Fruit fly (Drosophila melanogaster) whole organism, embryonic: ENCODE data around the gene CG5715.

ENCODE experiments used
- Antp ChIP-seq: fragments of 200-800 bp; sonication (Bioruptor generic); optimal IDR thresholded peaks from 3 replicates; lab custom pipeline; 2016; ENCODE audit warnings: missing biosample characterization, missing genetic modification characterization
- Awh ChIP-seq: fragments of 200-800 bp; sonication (Bioruptor generic); IDR thresholded peaks from 2 replicates; pipeline ENCODE4, ENCODE4 v1.3.6; 2022; ENCODE audit warnings: missing biosample characterization, missing genetic modification characterization
- CG10431 ChIP-seq: fragments of 200-800 bp; sonication (Bioruptor generic); optimal IDR thresholded peaks from 3 replicates; lab custom pipeline; 2018; ENCODE audit warnings: missing biosample characterization, mild to moderate bottlenecking, missing genetic modification characterization
- CG11093 ChIP-seq: fragments of 200-800 bp; sonication (Bioruptor generic); IDR thresholded peaks from 3 replicates; pipeline ENCODE4 v1.3.6; 2022; ENCODE audit warnings: missing biosample characterization, missing genetic modification characterization
- CG12219 ChIP-seq: fragments of 200-800 bp; sonication (Bioruptor generic); optimal IDR thresholded peaks from 3 replicates; lab custom pipeline; 2018; ENCODE audit warnings: missing biosample characterization, mild to moderate bottlenecking, missing genetic modification characterization
- CG12299 ChIP-seq: fragments of 200-800 bp; sonication (Bioruptor generic); optimal IDR thresholded peaks from 2 replicates; lab custom pipeline; 2018; ENCODE audit warnings: missing biosample characterization, mild to moderate bottlenecking, missing genetic modification characterization
- CG12391 ChIP-seq: fragments of 200-800 bp; sonication (Bioruptor generic); optimal IDR thresholded peaks from 3 replicates; lab custom pipeline; 2018; ENCODE audit warnings: missing biosample characterization, mild to moderate bottlenecking, missing genetic modification characterization, moderate library complexity
- CG12942 ChIP-seq: fragments of 200-800 bp; sonication (Bioruptor generic); optimal IDR thresholded peaks from 3 replicates; lab custom pipeline; 2016; ENCODE audit warnings: missing biosample characterization, missing genetic modification characterization
- CG16863 ChIP-seq: fragments of 200-800 bp; sonication (Bioruptor generic); optimal IDR thresholded peaks from 3 replicates; lab custom pipeline; 2016; ENCODE audit warnings: missing biosample characterization, missing genetic modification characterization
- CG17328 ChIP-seq: fragments of 200-800 bp; sonication (Bioruptor generic); IDR thresholded peaks from 2 replicates; pipeline ENCODE4 v1.3.6; 2022; ENCODE audit warnings: missing biosample characterization, missing genetic modification characterization
- CG18011 ChIP-seq: fragments of 200-800 bp; sonication (Bioruptor generic); optimal IDR thresholded peaks from 2 replicates; lab custom pipeline; 2017; ENCODE audit warnings: missing biosample characterization, missing genetic modification characterization, mild to moderate bottlenecking, moderate library complexity, missing genotype
- CG3163 ChIP-seq: fragments of 200-800 bp; sonication (Bioruptor generic); optimal IDR thresholded peaks from 3 replicates; lab custom pipeline; 2016; ENCODE audit warnings: missing biosample characterization, missing genetic modification characterization
- CG34376 ChIP-seq: fragments of 200-800 bp; sonication (Bioruptor generic); optimal IDR thresholded peaks from 2 replicates; lab custom pipeline; 2018; ENCODE audit warnings: missing biosample characterization, mild to moderate bottlenecking, missing genetic modification characterization
- CG4820 ChIP-seq: fragments of 200-800 bp; sonication (Bioruptor generic); optimal IDR thresholded peaks from 3 replicates; lab custom pipeline; 2016; ENCODE audit warnings: missing biosample characterization, missing genetic modification characterization
- CG6813 ChIP-seq: fragments of 200-800 bp; sonication (Bioruptor generic); optimal IDR thresholded peaks from 2 replicates; lab custom pipeline; 2017; ENCODE audit warnings: missing biosample characterization, missing genetic modification characterization, mild to moderate bottlenecking, moderate library complexity, missing genetic modification reagents
- CG7786 ChIP-seq: fragments of 200-800 bp; sonication (Bioruptor generic); optimal IDR thresholded peaks from 2 replicates; lab custom pipeline; 2016; ENCODE audit warnings: missing biosample characterization, missing genetic modification characterization
- CG9876 ChIP-seq: fragments of 200-800 bp; sonication (Bioruptor generic); optimal IDR thresholded peaks from 2 replicates; lab custom pipeline; 2016; ENCODE audit warnings: missing biosample characterization, missing genetic modification characterization
- Dad ChIP-seq: fragments of 200-800 bp; sonication (Bioruptor generic); optimal IDR thresholded peaks from 3 replicates; lab custom pipeline; 2016; ENCODE audit warnings: missing biosample characterization, missing genetic modification characterization
- Dref ChIP-seq: fragments of 200-800 bp; sonication (Bioruptor generic); IDR thresholded peaks from 2 replicates; pipeline ENCODE4 v1.3.6; 2022; ENCODE audit warnings: missing biosample characterization, missing genetic modification characterization
- ERR ChIP-seq: fragments of 200-800 bp; sonication (Bioruptor generic); optimal IDR thresholded peaks from 2 replicates; lab custom pipeline; 2016; ENCODE audit warnings: missing biosample characterization, missing genetic modification characterization
- Hr3 ChIP-seq: fragments of 200-800 bp; sonication (Bioruptor generic); optimal IDR thresholded peaks from 3 replicates; lab custom pipeline; 2016; ENCODE audit warnings: missing biosample characterization, missing genetic modification characterization
- Lim3 ChIP-seq: fragments of 200-800 bp; sonication (Bioruptor generic); IDR thresholded peaks from 2 replicates; pipeline ENCODE4 v1.3.6; 2022; ENCODE audit warnings: missing biosample characterization, missing genetic modification characterization
- MTF-1 ChIP-seq: fragments of 200-800 bp; sonication (Bioruptor generic); optimal IDR thresholded peaks from 2 replicates; lab custom pipeline; 2018; ENCODE audit warnings: missing biosample characterization, mild to moderate bottlenecking, missing genetic modification characterization, borderline replicate concordance
- Meics ChIP-seq: fragments of 200-800 bp; sonication (Bioruptor generic); optimal IDR thresholded peaks from 2 replicates; lab custom pipeline; 2017; ENCODE audit warnings: missing biosample characterization, mild to moderate bottlenecking, missing genetic modification characterization
- Mes4 ChIP-seq: fragments of 200-800 bp; sonication (Bioruptor generic); optimal IDR thresholded peaks from 2 replicates; lab custom pipeline; 2016; ENCODE audit warnings: missing biosample characterization, missing genetic modification characterization
- NC2α ChIP-seq: fragments of 200-800 bp; sonication (Bioruptor generic); optimal IDR thresholded peaks from 2 replicates; lab custom pipeline; 2016; ENCODE audit warnings: missing biosample characterization, missing genetic modification characterization
- Nf-YA ChIP-seq: fragments of 200-800 bp; sonication (Bioruptor generic); IDR thresholded peaks from 2 replicates; pipeline ENCODE4 v1.3.6; 2022; ENCODE audit warnings: missing biosample characterization, missing genetic modification characterization
- Pdp1 ChIP-seq, 2 experiments: fragments of 200-800 bp; sonication (Bioruptor generic); optimal IDR thresholded peaks; 3 replicates each; lab custom pipeline; 2016; ENCODE audit warnings: missing biosample characterization in 2 of 2, missing genetic modification characterization in 2 of 2, mild to moderate bottlenecking in 1 of 2, moderate library complexity in 1 of 2
- Sox102F ChIP-seq: fragments of 200-800 bp; sonication (Bioruptor generic); optimal IDR thresholded peaks from 2 replicates; lab custom pipeline; 2018; ENCODE audit warnings: missing biosample characterization, mild to moderate bottlenecking, missing genetic modification characterization, moderate library complexity
- Usf ChIP-seq: fragments of 200-800 bp; sonication (Bioruptor generic); optimal IDR thresholded peaks from 2 replicates; lab custom pipeline; 2017; ENCODE audit warnings: missing genotype, missing biosample characterization, missing genetic modification characterization
- Xbp1 ChIP-seq: fragments of 200-800 bp; sonication (Bioruptor generic); optimal IDR thresholded peaks from 3 replicates; lab custom pipeline; 2016; ENCODE audit warnings: missing biosample characterization, mild to moderate bottlenecking, missing genetic modification characterization
- ac ChIP-seq: fragments of 200-800 bp; sonication (Bioruptor generic); optimal IDR thresholded peaks from 3 replicates; lab custom pipeline; 2017; ENCODE audit warnings: missing biosample characterization, mild to moderate bottlenecking, missing genetic modification characterization
- ara ChIP-seq: fragments of 200-800 bp; sonication (Bioruptor generic); IDR thresholded peaks from 2 replicates; pipeline ENCODE4 v1.3.6; 2022; ENCODE audit warnings: missing biosample characterization, missing genetic modification characterization
- chn ChIP-seq: fragments of 200-800 bp; sonication (Bioruptor generic); optimal IDR thresholded peaks from 2 replicates; lab custom pipeline; 2016; ENCODE audit warnings: missing biosample characterization, missing genetic modification characterization
- dmrt11E ChIP-seq: fragments of 200-800 bp; sonication (Bioruptor generic); optimal IDR thresholded peaks from 3 replicates; lab custom pipeline; 2018; ENCODE audit warnings: missing biosample characterization, mild to moderate bottlenecking, missing genetic modification characterization, moderate library complexity
- dysf ChIP-seq: fragments of 200-800 bp; sonication (Bioruptor generic); IDR thresholded peaks from 3 replicates; pipeline ENCODE4 v1.3.6; 2022; ENCODE audit warnings: missing biosample characterization, missing genetic modification characterization
- exex ChIP-seq: fragments of 200-800 bp; sonication (Bioruptor generic); optimal IDR thresholded peaks from 4 replicates; lab custom pipeline; 2018; ENCODE audit warnings: missing biosample characterization, mild to moderate bottlenecking, missing genetic modification characterization, moderate library complexity
- eyg ChIP-seq: fragments of 200-800 bp; sonication (Bioruptor generic); optimal IDR thresholded peaks from 3 replicates; lab custom pipeline; 2016; ENCODE audit warnings: missing biosample characterization, missing genetic modification characterization
- fd96Cb ChIP-seq: fragments of 200-800 bp; sonication (Bioruptor generic); optimal IDR thresholded peaks from 2 replicates; lab custom pipeline; 2018; ENCODE audit warnings: missing biosample characterization, mild to moderate bottlenecking, missing genetic modification characterization, moderate library complexity
- luna ChIP-seq: fragments of 200-800 bp; sonication (Bioruptor generic); optimal IDR thresholded peaks from 2 replicates; lab custom pipeline; 2016; ENCODE audit warnings: missing biosample characterization, missing genetic modification characterization
- maf-S ChIP-seq: fragments of 200-800 bp; sonication (Bioruptor generic); optimal IDR thresholded peaks from 2 replicates; lab custom pipeline; 2016; ENCODE audit warnings: missing biosample characterization, missing genetic modification characterization
- mam ChIP-seq: fragments of 200-800 bp; sonication (Bioruptor generic); optimal IDR thresholded peaks from 3 replicates; lab custom pipeline; 2016; ENCODE audit warnings: missing biosample characterization, missing genetic modification characterization
- oc ChIP-seq: fragments of 200-800 bp; sonication (Bioruptor generic); optimal IDR thresholded peaks from 2 replicates; lab custom pipeline; 2018; ENCODE audit warnings: missing biosample characterization, mild to moderate bottlenecking, missing genetic modification characterization, moderate library complexity
- pho ChIP-seq: fragments of 200-800 bp; sonication (Bioruptor generic); optimal IDR thresholded peaks from 2 replicates; lab custom pipeline; 2016; ENCODE audit warnings: missing biosample characterization, missing genetic modification characterization
- psq ChIP-seq: fragments of 200-800 bp; sonication (Bioruptor generic); optimal IDR thresholded peaks from 2 replicates; lab custom pipeline; 2017; ENCODE audit warnings: missing biosample characterization, missing genetic modification characterization
- row ChIP-seq: fragments of 200-800 bp; sonication (Bioruptor generic); IDR thresholded peaks from 3 replicates; pipeline ENCODE4 v1.3.6; 2022; ENCODE audit warnings: missing biosample characterization, missing genetic modification characterization
- so ChIP-seq: fragments of 200-800 bp; sonication (Bioruptor generic); IDR thresholded peaks from 3 replicates; pipeline ENCODE4 v1.3.6; 2022; ENCODE audit warnings: missing biosample characterization, missing genetic modification characterization
- stwl ChIP-seq: fragments of 200-800 bp; sonication (Bioruptor generic); optimal IDR thresholded peaks from 3 replicates; lab custom pipeline; 2018; ENCODE audit warnings: missing biosample characterization, mild to moderate bottlenecking, missing genetic modification characterization, moderate library complexity
- wek ChIP-seq: fragments of 200-800 bp; sonication (Bioruptor generic); optimal IDR thresholded peaks from 3 replicates; lab custom pipeline; 2018; ENCODE audit warnings: missing biosample characterization, mild to moderate bottlenecking, missing genetic modification characterization, moderate library complexity

The CG5715 gene

dm6 chr3R:24294784-24295555, 771 bp upstream of the CG5715 start, which contains the start of gene crb (continued):
- no peak for TF ChIP-seq CG10431
- peak; percentile 44 for TF ChIP-seq Dad (GFP tag; lab: Kevin White, UChicago)
- peak; percentile 2 for TF ChIP-seq eyg
- TF ChIP-seq ac (GFP tag; lab: Kevin White, UChicago): no peak
- TF ChIP-seq NC2α (GFP tag; lab: Kevin White, UChicago): peak; percentile 58
- no peak for TF ChIP-seq luna
- TF ChIP-seq MTF-1 (GFP tag; lab: Kevin White, UChicago): peak; percentile 20
- TF ChIP-seq Meics (GFP tag; lab: Kevin White, UChicago): peak; percentile 64
- no peak for TF ChIP-seq CG7786 (GFP tag; lab: Kevin White, UChicago)
- peak; percentile 37 for TF ChIP-seq CG12942 (GFP tag; lab: Kevin White, UChicago)
- peak; percentile 45 for TF ChIP-seq Mes4 (GFP tag; lab: Kevin White, UChicago)
- TF ChIP-seq CG4820 (GFP tag; lab: Kevin White, UChicago): peak; percentile 35
- TF ChIP-seq dmrt11E (tag; lab: Kevin White, UChicago): peak; percentile 39
- peak; percentile 26 for TF ChIP-seq CG18011 (GFP tag; lab: Kevin White, UChicago)
- TF ChIP-seq Lim3 (GFP tag; lab: Robert Waterston, UW): no peak
- TF ChIP-seq stwl: peak; percentile 74
- TF ChIP-seq CG16863: peak; percentile 34
- 0 out of 2 replicates have a peak, but pooled peaks have one; percentile 42 for TF ChIP-seq CG17328 (GFP tag; lab: Robert Waterston, UW)
- no peak for TF ChIP-seq fd96Cb (tag; lab: Kevin White, UChicago)
- no peak for TF ChIP-seq CG12219
- peak; percentile 61 for TF ChIP-seq CG12391 (tag; lab: Kevin White, UChicago)
- TF ChIP-seq Xbp1: peak; percentile 49
- no peak for TF ChIP-seq Usf (GFP tag; lab: Kevin White, UChicago)
- TF ChIP-seq ara (GFP tag; lab: Robert Waterston, UW): peak; percentile 53
- TF ChIP-seq so (GFP tag; lab: Robert Waterston, UW): peak; percentile 57; the same call in 1 of the 3 replicates
- TF ChIP-seq Nf-YA (GFP tag; lab: Robert Waterston, UW): peak; percentile 47; the same call in 1 of the 2 replicates
- TF ChIP-seq CG12299 (tag; lab: Kevin White, UChicago): peak; percentile 64
- peak; percentile 60 for TF ChIP-seq maf-S (GFP tag; lab: Kevin White, UChicago)
- TF ChIP-seq CG34376: peak; percentile 61
- TF ChIP-seq Antp: peak; percentile 54
- peak; percentile 1 for TF ChIP-seq Sox102F (GFP tag; lab: Kevin White, UChicago)
- no peak for TF ChIP-seq CG11093 (GFP tag; lab: Robert Waterston, UW)
- peak; percentile 36 for TF ChIP-seq pho
- peak; percentile 55 to 85 for TF ChIP-seq Pdp1 (GFP tag; optimal IDR thresholded peaks at IDR 0.05; lab: Kevin White, UChicago)
- peak; percentile 36 for TF ChIP-seq Hr3 (GFP tag; lab: Kevin White, UChicago)
- peak; percentile 59 for TF ChIP-seq wek (GFP tag; lab: Kevin White, UChicago)
- no peak for TF ChIP-seq psq (GFP tag; lab: Kevin White, UChicago)
- TF ChIP-seq exex (tag; lab: Kevin White, UChicago): peak; percentile 23
- peak; percentile 59 for TF ChIP-seq chn (GFP tag; lab: Kevin White, UChicago)
- TF ChIP-seq mam: peak; percentile 43
- peak; percentile 24 for TF ChIP-seq CG3163 (GFP tag; lab: Kevin White, UChicago)
- TF ChIP-seq Awh (GFP tag; lab: Robert Waterston, UW): 0 out of 2 replicates have a peak, but pooled peaks have one; percentile 29
- peak; percentile 35 for TF ChIP-seq ERR (GFP tag; lab: Kevin White, UChicago)
- peak; percentile 86 for TF ChIP-seq row (GFP tag; lab: Robert Waterston, UW)
- TF ChIP-seq CG9876 (GFP tag; lab: Kevin White, UChicago): no peak
- peak; percentile 20 for TF ChIP-seq CG6813 (GFP tag; lab: Kevin White, UChicago)
- TF ChIP-seq dysf (GFP tag; lab: Robert Waterston, UW): peak; percentile 48; the same call in 2 of the 3 replicates
- no peak for TF ChIP-seq Dref (GFP tag; lab: Robert Waterston, UW)
- peak; percentile 25 for TF ChIP-seq oc (tag; lab: Kevin White, UChicago)
